Worm (Caenorhabditis elegans) whole organism, L4 larva: ENCODE data around the gene sra-29.

Source experiments
- R02D3.7 ChIP-seq: fragments of 150-350 bp; sonication (generic microtip); optimal IDR thresholded peaks from 3 replicates; lab custom pipeline; 2014; ENCODE audit warnings: missing biosample characterization, missing genetic modification characterization
- egl-27 ChIP-seq: sonication (generic microtip); optimal IDR thresholded peaks from 3 replicates; lab custom pipeline; 2017; ENCODE audit warnings: missing biosample characterization, missing genetic modification reagents, missing genetic modification characterization

DNA sequence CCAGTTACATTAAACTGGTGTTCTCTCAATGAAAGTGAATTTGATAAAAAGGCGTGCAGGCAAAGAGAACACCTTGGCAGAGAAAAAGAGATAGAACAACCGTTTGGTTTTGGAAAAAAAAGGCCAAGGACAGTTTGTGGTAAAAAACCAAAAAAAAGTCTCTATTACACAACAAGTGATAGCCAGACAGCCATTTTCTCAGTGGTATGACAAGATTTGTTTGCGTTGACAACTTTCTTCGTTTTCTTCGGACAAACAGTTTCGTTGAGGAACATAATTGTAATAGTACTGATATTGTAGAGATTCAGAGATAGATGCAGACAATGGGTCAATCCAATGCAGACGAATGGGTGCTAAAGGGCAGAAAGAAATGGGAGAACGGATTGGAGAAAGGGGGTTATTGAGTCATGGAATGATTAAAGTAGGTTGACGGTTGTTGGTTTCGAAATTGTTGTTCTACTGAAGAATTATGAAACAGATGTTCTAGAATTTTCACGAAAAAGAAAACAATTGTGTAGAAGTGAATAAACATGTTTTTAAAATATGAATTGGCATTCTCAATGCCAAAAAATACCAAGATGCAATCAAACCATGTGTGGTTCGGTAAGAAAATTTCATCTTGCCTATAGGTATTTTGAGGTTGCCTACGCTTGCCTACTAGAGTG, 13.2 kb downstream of the sra-29 start:
- no peak for TF ChIP-seq egl-27
- no peak for TF ChIP-seq R02D3.7 (tag; lab: Kevin White, UChicago)
